Fruit fly (Drosophila melanogaster) whole organism, embryonic: ENCODE measurements around the gene CG46467.

Experiments used
- CG9876 ChIP-seq: fragments of 200-800 bp; sonication (Bioruptor generic); optimal IDR thresholded peaks from 2 replicates; lab custom pipeline; 2016; ENCODE audit warnings: missing biosample characterization, missing genetic modification characterization
- bbx ChIP-seq: fragments of 200-800 bp; sonication (Bioruptor generic); IDR thresholded peaks from 2 replicates; pipeline ENCODE4 v1.3.6; 2022; ENCODE audit warnings: missing biosample characterization, missing genetic modification characterization; ENCODE audit not compliant: partially characterized antibody
- dimm ChIP-seq: fragments of 200-800 bp; sonication (Bioruptor generic); IDR thresholded peaks from 2 replicates; pipeline ENCODE4 v1.3.6; 2022; ENCODE audit warnings: missing biosample characterization, missing genetic modification characterization
- jumu ChIP-seq: fragments of 200-800 bp; sonication (Bioruptor generic); optimal IDR thresholded peaks from 3 replicates; lab custom pipeline; 2016; ENCODE audit warnings: missing biosample characterization, missing genetic modification characterization
- salm ChIP-seq: fragments of 200-800 bp; sonication (Bioruptor generic); optimal IDR thresholded peaks from 2 replicates; lab custom pipeline; 2018; ENCODE audit warnings: missing biosample characterization, mild to moderate bottlenecking, missing genetic modification characterization

DNA sequence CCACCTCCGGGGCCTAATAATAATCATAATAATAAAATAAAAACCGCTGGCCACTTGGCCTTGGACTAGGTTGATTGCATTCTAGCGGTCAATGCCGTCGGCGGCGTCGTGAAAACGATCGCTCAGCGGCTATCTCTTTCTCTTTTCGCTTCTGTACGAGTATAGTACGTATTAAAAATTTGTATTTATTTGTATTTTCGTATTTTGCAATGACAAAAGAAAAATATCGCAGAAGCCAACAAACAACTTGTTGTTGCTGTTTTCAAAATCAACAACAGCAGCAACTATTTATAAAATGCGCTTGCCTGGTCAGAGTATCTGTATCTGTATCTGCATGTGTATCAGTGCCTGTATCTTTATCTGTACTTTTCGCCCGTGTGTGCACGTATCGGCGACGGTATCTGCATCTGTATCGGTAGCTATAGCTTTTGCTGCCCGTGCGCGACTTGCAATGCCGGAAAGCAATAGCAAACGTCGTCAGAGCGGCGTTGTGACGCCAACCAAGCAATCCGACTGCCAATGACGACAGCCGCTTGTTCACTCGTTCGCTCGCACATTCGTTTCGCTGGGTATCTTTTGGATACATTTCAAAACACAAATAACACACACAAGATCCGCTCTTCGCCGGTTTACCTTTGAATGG, 80.3 kb downstream of the CG46467 start:
- no peak for TF ChIP-seq jumu (GFP tag; lab: Kevin White, UChicago)
- no peak for TF ChIP-seq CG9876 (GFP tag; lab: Kevin White, UChicago)
- TF ChIP-seq salm (tag; lab: Kevin White, UChicago): no peak
- TF ChIP-seq dimm (GFP tag; lab: Robert Waterston, UW): no peak
- no peak for TF ChIP-seq bbx (GFP tag; lab: Robert Waterston, UW)
